Worm (Caenorhabditis elegans): ENCODE results near the gene acbp-6.
A peak's percentile ranks its signal among the peaks of the same experiment; 100 is the strongest.

acbp-6 gene

DNA sequence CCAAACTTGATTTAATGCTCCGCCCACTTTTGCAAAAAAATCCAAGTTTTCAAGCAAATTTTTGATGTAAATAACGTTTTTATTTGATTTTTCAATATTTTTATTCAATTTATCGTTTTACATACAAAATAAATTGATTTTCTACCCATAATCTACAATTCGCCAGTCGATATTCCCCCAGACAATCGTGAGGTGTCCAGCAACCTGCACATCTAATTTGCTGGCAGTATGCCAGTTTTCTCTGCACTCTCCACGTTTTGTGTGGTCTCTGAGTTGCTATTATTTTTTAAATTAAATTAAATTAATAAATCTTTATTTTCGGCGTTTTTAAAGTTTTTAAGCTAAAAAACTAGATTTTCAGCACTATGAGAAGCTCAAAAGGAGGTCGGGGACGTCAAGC lies 6.6 kb upstream of the acbp-6 start (continued):
- TF ChIP-seq crh-2 (tag; optimal IDR thresholded peaks at IDR 0.05) (peak; percentile 93), blmp-1 (tag; optimal IDR thresholded peaks at IDR 0.05; ENCODE audit: insufficient read depth) (peak; percentile 71), lsy-2 (tag; optimal IDR thresholded peaks at IDR 0.05) (peak; percentile 85 to 96), alr-1 (tag; optimal IDR thresholded peaks at IDR 0.05) (no peak), dmd-4 (tag; optimal IDR thresholded peaks at IDR 0.05) (no peak), fos-1 (tag; optimal IDR thresholded peaks at IDR 0.05) (peak; percentile 80), snpc-4 (tag; optimal IDR thresholded peaks at IDR 0.05) (peak; percentile 58), ama-1 (optimal IDR thresholded peaks at IDR 0.05) (no peak)

ce11 chrII:11979449-11980095 lies 6.0 kb upstream of the acbp-6 start, which contains the start of the genes ash-2 and Y17G7B.20:
Gene ash-2, plus strand, starts transcription at chrII:11979838.
Gene Y17G7B.20, minus strand, starts transcription at chrII:11979844.
- TF ChIP-seq C34F6.9 (tag; optimal IDR thresholded peaks at IDR 0.05) (peak; percentile 77), zag-1 (tag; optimal IDR thresholded peaks at IDR 0.05) (peak; percentile 44), unc-55 (GFP tag; optimal IDR thresholded peaks at IDR 0.05) (peak; percentile 23), lsy-2 (tag; optimal IDR thresholded peaks at IDR 0.05) (peak in 1 of 2 experiments; percentile 23), nhr-129 (tag; optimal IDR thresholded peaks at IDR 0.05) (no peak), ama-1 (optimal IDR thresholded peaks at IDR 0.05) (peak; percentile 64)

ce11 chrII:11978920-11979319 lies 5.4 kb upstream of the acbp-6 start:
- TF ChIP-seq F13H6.1 (tag; optimal IDR thresholded peaks at IDR 0.05): no peak
- TF ChIP-seq sem-4 (tag; optimal IDR thresholded peaks at IDR 0.05): no peak
- TF ChIP-seq ama-1 (optimal IDR thresholded peaks at IDR 0.05): no peak
- TF ChIP-seq nhr-23 (tag; optimal IDR thresholded peaks at IDR 0.05): no peak
- no peak for TF ChIP-seq gmeb-1 (tag; optimal IDR thresholded peaks at IDR 0.05)
- no peak for TF ChIP-seq blmp-1 (tag; optimal IDR thresholded peaks at IDR 0.05; ENCODE audit: insufficient read depth)
- TF ChIP-seq crh-2 (tag; optimal IDR thresholded peaks at IDR 0.05): no peak
- TF ChIP-seq zag-1 (tag; optimal IDR thresholded peaks at IDR 0.05): no peak
- no peak for TF ChIP-seq nhr-12 (tag; optimal IDR thresholded peaks at IDR 0.05)
- TF ChIP-seq dmd-4 (tag; optimal IDR thresholded peaks at IDR 0.05): no peak
- no peak for TF ChIP-seq snpc-4 (tag; optimal IDR thresholded peaks at IDR 0.05)
- no peak for TF ChIP-seq unc-62 (GFP tag; optimal IDR thresholded peaks at IDR 0.05)
- TF ChIP-seq lin-11 (tag; optimal IDR thresholded peaks at IDR 0.05): no peak

ce11 chrII:11978478-11978877 lies 4.9 kb upstream of the acbp-6 start:
- TF ChIP-seq egl-27 (tag; optimal IDR thresholded peaks at IDR 0.05) (no peak), ceh-82 (tag; optimal IDR thresholded peaks at IDR 0.05) (no peak), nhr-237 (tag; optimal IDR thresholded peaks at IDR 0.05) (no peak), nhr-21 (tag; optimal IDR thresholded peaks at IDR 0.05) (no peak), ZK546.5 (tag; optimal IDR thresholded peaks at IDR 0.05) (no peak), ceh-16 (tag; optimal IDR thresholded peaks at IDR 0.05) (no peak), peb-1 (tag; optimal IDR thresholded peaks at IDR 0.05) (no peak), lin-11 (tag; optimal IDR thresholded peaks at IDR 0.05) (no peak), nhr-129 (tag; optimal IDR thresholded peaks at IDR 0.05) (no peak), dmd-4 (tag; optimal IDR thresholded peaks at IDR 0.05) (no peak), lin-39 (tag; optimal IDR thresholded peaks at IDR 0.05) (no peak), mbf-1 (tag; optimal IDR thresholded peaks at IDR 0.05) (no peak), ztf-11 (tag; optimal IDR thresholded peaks at IDR 0.05) (no peak), nhr-10 (tag; optimal IDR thresholded peaks at IDR 0.05) (no peak), lin-13 (GFP tag; optimal IDR thresholded peaks at IDR 0.05) (no peak), nhr-12 (tag; optimal IDR thresholded peaks at IDR 0.05) (no peak)

ce11 chrII:11977363-11977762 lies 3.8 kb upstream of the acbp-6 start, which contains the start of gene Y17G7B.21:
Gene Y17G7B.21, minus strand, starts transcription at chrII:11977661.
- TF ChIP-seq ama-1 (optimal IDR thresholded peaks at IDR 0.05) (peak; percentile 70), sma-3 (GFP tag; optimal IDR thresholded peaks at IDR 0.05) (no peak), skn-1 (tag; optimal IDR thresholded peaks at IDR 0.05) (no peak), dmd-4 (tag; optimal IDR thresholded peaks at IDR 0.05) (no peak), nhr-11 (tag; optimal IDR thresholded peaks at IDR 0.05) (no peak)

Measured in whole organism, L2 larva.